Comparison of ENCODE assay signal across 1 fruit fly cellular context in genomic region chr3R:5315050-5315643, dm6.
A peak's percentile ranks its signal among the peaks of the same experiment; 100 is the strongest.
TF ChIP-seq lines count a peak whose summit lies in the region.

No protein-coding gene starts in this region.

TF ChIP-seq in whole organism, embryonic, 481 proteins besides CTCF, POLR2A, EP300 and RAD21 (continued from another document):
- TF ChIP-seq prd (optimal IDR thresholded peaks at IDR 0.05; lab: Kevin White, UChicago): no peak
- TF ChIP-seq prd (GFP tag; IDR thresholded peaks at IDR 0.05; lab: Robert Waterston, UW): no peak
- TF ChIP-seq CG6689 (GFP tag; IDR thresholded peaks at IDR 0.05; lab: Robert Waterston, UW): no peak
- TF ChIP-seq repo (GFP tag; optimal IDR thresholded peaks at IDR 0.05; lab: Kevin White, UChicago): no peak
- peak; percentile 88 for TF ChIP-seq CG13894 (tag; optimal IDR thresholded peaks at IDR 0.05; lab: Kevin White, UChicago)
- no peak for TF ChIP-seq nau (GFP tag; optimal IDR thresholded peaks at IDR 0.05; lab: Kevin White, UChicago)
- TF ChIP-seq Pdp1 (GFP tag; optimal IDR thresholded peaks at IDR 0.05; lab: Kevin White, UChicago): peak in 1 of 2 experiments; percentile 16
- TF ChIP-seq sr (GFP tag; IDR thresholded peaks at IDR 0.05; lab: Robert Waterston, UW): 0 out of 3 replicates have a peak, but pooled peaks have one; percentile 19
- no peak for TF ChIP-seq CG7928 (GFP tag; optimal IDR thresholded peaks at IDR 0.05; lab: Kevin White, UChicago)
- no peak for TF ChIP-seq seq (GFP tag; IDR thresholded peaks at IDR 0.05; lab: Robert Waterston, UW)
- no peak for TF ChIP-seq CG7372 (GFP tag; IDR thresholded peaks at IDR 0.05; lab: Robert Waterston, UW)
- no peak for TF ChIP-seq mld (GFP tag; IDR thresholded peaks at IDR 0.05; lab: Robert Waterston, UW; ENCODE audit: partially characterized antibody)
- no peak for TF ChIP-seq gt (GFP tag; IDR thresholded peaks at IDR 0.05; lab: Robert Waterston, UW)
- TF ChIP-seq cas (GFP tag; IDR thresholded peaks at IDR 0.05; lab: Robert Waterston, UW): no peak
- no peak for TF ChIP-seq CG14441 (GFP tag; IDR thresholded peaks at IDR 0.05; lab: Robert Waterston, UW)
- TF ChIP-seq dpn (GFP tag; optimal IDR thresholded peaks at IDR 0.05; lab: Kevin White, UChicago): no peak
- TF ChIP-seq Six4 (GFP tag; optimal IDR thresholded peaks at IDR 0.05; lab: Kevin White, UChicago): no peak
- TF ChIP-seq pum (GFP tag; optimal IDR thresholded peaks at IDR 0.05; lab: Kevin White, UChicago): no peak
- TF ChIP-seq CG3163 (GFP tag; optimal IDR thresholded peaks at IDR 0.05; lab: Kevin White, UChicago): no peak
- no peak for TF ChIP-seq Rfx (GFP tag; IDR thresholded peaks at IDR 0.05; lab: Robert Waterston, UW)
- TF ChIP-seq Optix (GFP tag; IDR thresholded peaks at IDR 0.05; lab: Robert Waterston, UW): no peak
- TF ChIP-seq Ssrp (tag; optimal IDR thresholded peaks at IDR 0.05; lab: Kevin White, UChicago): no peak
- TF ChIP-seq sima (GFP tag; optimal IDR thresholded peaks at IDR 0.05; lab: Kevin White, UChicago): no peak
- TF ChIP-seq lov (optimal IDR thresholded peaks at IDR 0.05; lab: Kevin White, UChicago): no peak
- no peak for TF ChIP-seq lov (GFP tag; IDR thresholded peaks at IDR 0.05; lab: Robert Waterston, UW)
- TF ChIP-seq chinmo (GFP tag; IDR thresholded peaks at IDR 0.05; lab: Robert Waterston, UW; ENCODE audit: partially characterized antibody): peak; percentile 79; the same call in 1 of the 4 replicates
- TF ChIP-seq dimm (GFP tag; IDR thresholded peaks at IDR 0.05; lab: Robert Waterston, UW): no peak
- TF ChIP-seq ap (GFP tag; IDR thresholded peaks at IDR 0.05; lab: Robert Waterston, UW): no peak
- peak; percentile 71 for TF ChIP-seq Med (GFP tag; lab: Kevin White, UChicago)
- TF ChIP-seq Lpt (GFP tag; optimal IDR thresholded peaks at IDR 0.05; lab: Kevin White, UChicago): no peak
- no peak for TF ChIP-seq CG1647 (GFP tag; optimal IDR thresholded peaks at IDR 0.05; lab: Kevin White, UChicago)
- TF ChIP-seq CG12744 (GFP tag; optimal IDR thresholded peaks at IDR 0.05; lab: Kevin White, UChicago): no peak
- TF ChIP-seq sisA (GFP tag; IDR thresholded peaks at IDR 0.05; lab: Robert Waterston, UW): no peak
- no peak for TF ChIP-seq CG10462 (GFP tag; optimal IDR thresholded peaks at IDR 0.05; lab: Kevin White, UChicago)
- no peak for TF ChIP-seq CG7556 (GFP tag; optimal IDR thresholded peaks at IDR 0.05; lab: Kevin White, UChicago)
- no peak for TF ChIP-seq inv (GFP tag; IDR thresholded peaks at IDR 0.05; lab: Robert Waterston, UW; ENCODE audit: partially characterized antibody)
- TF ChIP-seq az2 (GFP tag; optimal IDR thresholded peaks at IDR 0.05; lab: Kevin White, UChicago): no peak
- TF ChIP-seq sim (GFP tag; IDR thresholded peaks at IDR 0.05; lab: Robert Waterston, UW): no peak
- TF ChIP-seq H2.0 (GFP tag; IDR thresholded peaks at IDR 0.05; lab: Robert Waterston, UW): no peak
- TF ChIP-seq CG10543 (GFP tag; optimal IDR thresholded peaks at IDR 0.05; lab: Kevin White, UChicago): peak; percentile 40
- no peak for TF ChIP-seq CG17359 (tag; optimal IDR thresholded peaks at IDR 0.05; lab: Kevin White, UChicago)
- no peak for TF ChIP-seq Adf1 (GFP tag; IDR thresholded peaks at IDR 0.05; lab: Robert Waterston, UW)
- no peak for TF ChIP-seq Neu2 (GFP tag; optimal IDR thresholded peaks at IDR 0.05; lab: Kevin White, UChicago; ENCODE audit: borderline replicate concordance)
- TF ChIP-seq CG11456 (GFP tag; IDR thresholded peaks at IDR 0.05; lab: Robert Waterston, UW): no peak
- no peak for TF ChIP-seq Xrp1 (GFP tag; IDR thresholded peaks at IDR 0.05; lab: Robert Waterston, UW)
- peak; percentile 20 for TF ChIP-seq sug (tag; optimal IDR thresholded peaks at IDR 0.05; lab: Kevin White, UChicago)
- TF ChIP-seq CG6765 (GFP tag; optimal IDR thresholded peaks at IDR 0.05; lab: Kevin White, UChicago): no peak
- TF ChIP-seq crol (GFP tag; IDR thresholded peaks at IDR 0.05; lab: Robert Waterston, UW): peak; percentile 65; the same call in 1 of the 2 replicates
- peak; percentile 20 for TF ChIP-seq twi (tag; optimal IDR thresholded peaks at IDR 0.05; lab: Kevin White, UChicago)
- TF ChIP-seq CG10147 (GFP tag; optimal IDR thresholded peaks at IDR 0.05; lab: Kevin White, UChicago): no peak
- TF ChIP-seq Scr (GFP tag; IDR thresholded peaks at IDR 0.05; lab: Robert Waterston, UW; ENCODE audit: partially characterized antibody): no peak
- TF ChIP-seq sd (tag; optimal IDR thresholded peaks at IDR 0.05; lab: Kevin White, UChicago): peak; percentile 63
